Worm (Caenorhabditis elegans) whole organism, early embryonic: Measurements from ENCODE around the gene col-187.

ENCODE experiments used
- F13C5.2 ChIP-seq: sonication (generic microtip); optimal IDR thresholded peaks from 2 replicates; lab custom pipeline; 2017; ENCODE audit warnings: mild to moderate bottlenecking, missing genetic modification characterization, inconsistent platforms, missing compliant biosample characterization
- ama-1 ChIP-seq: fragments of 150-350 bp; optimal IDR thresholded peaks from 2 replicates; lab custom pipeline; 2014
- flt-1 ChIP-seq: fragments of 200-800 bp; sonication (Bioruptor generic); IDR thresholded peaks from 2 replicates; pipeline ENCODE4 v1.3.6; 2022; ENCODE audit warnings: missing genetic modification characterization, missing compliant biosample characterization
- hmbx-1 ChIP-seq: sonication (generic microtip); optimal IDR thresholded peaks from 2 replicates; lab custom pipeline; 2016; ENCODE audit warnings: mild to moderate bottlenecking, missing genetic modification characterization, missing compliant biosample characterization
- hnd-1 ChIP-seq: sonication (generic microtip); optimal IDR thresholded peaks from 2 replicates; lab custom pipeline; 2016; ENCODE audit warnings: missing genetic modification characterization, missing compliant biosample characterization
- pes-1 ChIP-seq: fragments of 200-800 bp; sonication (Bioruptor generic); IDR thresholded peaks from 2 replicates; pipeline ENCODE4 v1.3.6; 2022; ENCODE audit warnings: missing genetic modification reagents, missing genetic modification characterization, missing compliant biosample characterization
- scrt-1 ChIP-seq: fragments of 200-800 bp; sonication (Bioruptor generic); IDR thresholded peaks from 2 replicates; pipeline ENCODE4 v1.3.6; 2022; ENCODE audit warnings: missing genetic modification characterization, missing compliant biosample characterization
- sea-1 ChIP-seq: fragments of 200-800 bp; sonication (Bioruptor generic); conservative IDR thresholded peaks from 2 replicates; pipeline ENCODE4 v1.3.6; 2022; ENCODE audit warnings: missing genetic modification characterization, missing compliant biosample characterization
- tbx-11 ChIP-seq: fragments of 200-800 bp; sonication (Bioruptor generic); IDR thresholded peaks from 2 replicates; pipeline ENCODE4 v1.3.6; 2022; ENCODE audit warnings: missing genetic modification characterization, missing compliant biosample characterization
- tbx-37 ChIP-seq: fragments of 200-800 bp; sonication (Bioruptor generic); conservative IDR thresholded peaks from 2 replicates; pipeline ENCODE4 v1.3.6; 2022; ENCODE audit warnings: missing genetic modification reagents, missing genetic modification characterization, missing compliant biosample characterization
- tra-4 ChIP-seq: sonication (generic microtip); optimal IDR thresholded peaks from 2 replicates; lab custom pipeline; 2017; ENCODE audit warnings: missing genetic modification characterization, missing compliant biosample characterization

DNA sequence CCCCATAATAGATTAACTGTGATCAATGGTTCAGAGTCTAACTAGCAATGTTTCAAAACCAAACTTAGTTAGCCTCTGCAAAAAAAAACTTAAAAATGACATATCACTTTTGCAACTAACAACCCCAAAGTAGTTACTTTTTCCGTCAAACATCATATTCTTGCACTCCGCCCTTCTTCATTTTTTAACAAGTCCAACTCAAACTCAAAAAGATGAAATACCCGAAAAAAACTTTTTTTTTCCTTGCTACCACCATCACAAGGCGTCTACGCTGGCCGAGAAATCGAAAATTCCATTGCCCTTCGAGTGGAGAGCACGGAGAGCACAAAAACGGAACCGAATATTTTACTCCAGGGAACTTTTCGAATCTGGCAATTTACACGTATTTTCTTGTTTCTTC lies 33.2 kb downstream of the col-187 start:
- TF ChIP-seq sea-1 (GFP tag; lab: Robert Waterston, UW) (no peak), hnd-1 (tag; lab: Kevin White, UChicago) (no peak), F13C5.2 (tag; lab: Kevin White, UChicago) (no peak), pes-1 (GFP tag; lab: Robert Waterston, UW) (no peak), ama-1 (no peak), tbx-37 (no peak), scrt-1 (GFP tag; lab: Robert Waterston, UW) (no peak), tra-4 (tag; lab: Kevin White, UChicago) (no peak), tbx-11 (GFP tag; lab: Robert Waterston, UW) (no peak), hmbx-1 (tag; lab: Kevin White, UChicago) (no peak), flt-1 (no peak)
